Worm (Caenorhabditis elegans): Measurements from ENCODE around the gene lsm-7.

- no peak for TF ChIP-seq daf-12 (tag; optimal IDR thresholded peaks at IDR 0.05)
- no peak for TF ChIP-seq sea-2 (GFP tag; optimal IDR thresholded peaks at IDR 0.05)
- no peak for TF ChIP-seq ceh-16 (tag; optimal IDR thresholded peaks at IDR 0.05)
- no peak for TF ChIP-seq lin-39 (tag; optimal IDR thresholded peaks at IDR 0.05)
- TF ChIP-seq nhr-43 (tag; optimal IDR thresholded peaks at IDR 0.05; ENCODE audit: poor library complexity, severe bottlenecking) = no peak
- TF ChIP-seq unc-62 (GFP tag; optimal IDR thresholded peaks at IDR 0.05) = no peak
- no peak for TF ChIP-seq mdl-1 (tag; optimal IDR thresholded peaks at IDR 0.05)
- no peak for TF ChIP-seq nhr-28 (tag; optimal IDR thresholded peaks at IDR 0.05)
- no peak for TF ChIP-seq snpc-4 (tag; optimal IDR thresholded peaks at IDR 0.05)
- TF ChIP-seq zag-1 (tag; optimal IDR thresholded peaks at IDR 0.05) = no peak
- TF ChIP-seq nhr-237 (tag; optimal IDR thresholded peaks at IDR 0.05) = no peak
- no peak for TF ChIP-seq nhr-25 (tag; optimal IDR thresholded peaks at IDR 0.05)
Observed at ce11 chrIV:10885915-10886314, 47.4 kb upstream of the lsm-7 start, which contains the start of gene srlf-11.
